Worm (Caenorhabditis elegans): ENCODE measurements around the gene rol-6.

- TF ChIP-seq unc-62 (GFP tag; optimal IDR thresholded peaks at IDR 0.05) = no peak
- TF ChIP-seq pha-4 (tag; optimal IDR thresholded peaks at IDR 0.05) = no peak
- no peak for TF ChIP-seq unc-39 (tag; optimal IDR thresholded peaks at IDR 0.05)
- TF ChIP-seq nhr-28 (tag; optimal IDR thresholded peaks at IDR 0.05) = no peak
- TF ChIP-seq ces-1 (GFP tag; optimal IDR thresholded peaks at IDR 0.05) = no peak
- TF ChIP-seq nhr-12 (tag; optimal IDR thresholded peaks at IDR 0.05) = no peak
- no peak for TF ChIP-seq hlh-1 (tag; optimal IDR thresholded peaks at IDR 0.05)
- no peak for TF ChIP-seq blmp-1 (tag; optimal IDR thresholded peaks at IDR 0.05)
These were observed 6.1 kb downstream of the rol-6 start for ce11 chrII:8738955-8739354.
